Worm (Caenorhabditis elegans): Measurements from ENCODE around the gene fil-1.

The fil-1 gene

ce11 chrV:14999485-15000023 is 5.9 kb downstream of the fil-1 start, which contains the start of gene T01C3.11 (continued):
- TF ChIP-seq ceh-100 (GFP tag; IDR thresholded peaks at IDR 0.05) = no peak; the same call in 1 of the 2 replicates
- TF ChIP-seq lsl-1 (GFP tag; optimal IDR thresholded peaks at IDR 0.05) = no peak
- no peak for TF ChIP-seq attf-5 (GFP tag; optimal IDR thresholded peaks at IDR 0.05)
- no peak for TF ChIP-seq F33H1.4 (GFP tag; IDR thresholded peaks at IDR 0.05)
- TF ChIP-seq efl-1 (GFP tag; optimal IDR thresholded peaks at IDR 0.05) = no peak
- TF ChIP-seq lir-1 (GFP tag; conservative IDR thresholded peaks at IDR 0.05) = no peak
- no peak for TF ChIP-seq nfyb-1 (GFP tag; IDR thresholded peaks at IDR 0.05)
- TF ChIP-seq dox-1 (GFP tag; IDR thresholded peaks at IDR 0.05) = no peak
- TF ChIP-seq repo-1 (tag; optimal IDR thresholded peaks at IDR 0.05) = no peak
- no peak for TF ChIP-seq F52B5.7 (tag; optimal IDR thresholded peaks at IDR 0.05)
- no peak for TF ChIP-seq pha-4 (tag; optimal IDR thresholded peaks at IDR 0.05)
- peak; percentile 35 for TF ChIP-seq snpc-1.1 (tag; optimal IDR thresholded peaks at IDR 0.05; ENCODE audit: insufficient read depth)
- no peak for TF ChIP-seq ztf-6 (GFP tag; IDR thresholded peaks at IDR 0.05)
- no peak for TF ChIP-seq egl-44 (GFP tag; IDR thresholded peaks at IDR 0.05)
- no peak for TF ChIP-seq egrh-3 (GFP tag; IDR thresholded peaks at IDR 0.05)
- TF ChIP-seq F55B11.4 (tag; optimal IDR thresholded peaks at IDR 0.05; ENCODE audit: borderline replicate concordance, insufficient read depth) = no peak
- no peak for TF ChIP-seq F22D6.2 (tag; optimal IDR thresholded peaks at IDR 0.05)
- peak; percentile 7 for TF ChIP-seq ZK185.1 (tag; optimal IDR thresholded peaks at IDR 0.05; ENCODE audit: poor library complexity, severe bottlenecking)
- TF ChIP-seq K11D2.4 (GFP tag; IDR thresholded peaks at IDR 0.05) = no peak
- no peak for TF ChIP-seq hmg-1.2 (GFP tag; IDR thresholded peaks at IDR 0.05)
- TF ChIP-seq K12H6.12 (tag; optimal IDR thresholded peaks at IDR 0.05) = no peak
- TF ChIP-seq lsy-27 (tag; optimal IDR thresholded peaks at IDR 0.05; ENCODE audit: borderline replicate concordance, insufficient read depth) = no peak
- TF ChIP-seq Y53G8AR.9 (GFP tag; conservative IDR thresholded peaks at IDR 0.05) = no peak
- TF ChIP-seq B0019.2 (GFP tag; conservative IDR thresholded peaks at IDR 0.05) = no peak
- no peak for TF ChIP-seq nfya-1 (tag; optimal IDR thresholded peaks at IDR 0.05; ENCODE audit: borderline replicate concordance, insufficient read depth)
- TF ChIP-seq F10E7.11 (tag; optimal IDR thresholded peaks at IDR 0.05) = no peak
- no peak for TF ChIP-seq chd-7 (tag; optimal IDR thresholded peaks at IDR 0.05)
- TF ChIP-seq Y79H2A.3 (GFP tag; conservative IDR thresholded peaks at IDR 0.05) = no peak
- TF ChIP-seq rcor-1 (GFP tag; IDR thresholded peaks at IDR 0.05) = no peak
- TF ChIP-seq ztf-22 (GFP tag; optimal IDR thresholded peaks at IDR 0.05) = no peak
- TF ChIP-seq mxl-1 (tag; optimal IDR thresholded peaks at IDR 0.05) = no peak
- no peak for TF ChIP-seq ets-4 (GFP tag; optimal IDR thresholded peaks at IDR 0.05)
- no peak for TF ChIP-seq F23B12.7 (tag; optimal IDR thresholded peaks at IDR 0.05; ENCODE audit: insufficient read depth)
- TF ChIP-seq ztf-26 (tag; optimal IDR thresholded peaks at IDR 0.05) = no peak
- peak; percentile 54 for TF ChIP-seq snpc-1.3 (tag; optimal IDR thresholded peaks at IDR 0.05; ENCODE audit: insufficient read depth)
- TF ChIP-seq B0261.1 (tag; optimal IDR thresholded peaks at IDR 0.05) = no peak
- TF ChIP-seq sptf-2 (GFP tag; optimal IDR thresholded peaks at IDR 0.05) = no peak
- TF ChIP-seq Y67H2A.10 (GFP tag; conservative IDR thresholded peaks at IDR 0.05) = no peak
- TF ChIP-seq nfya-2 (GFP tag; IDR thresholded peaks at IDR 0.05) = no peak
- no peak for TF ChIP-seq ztf-28 (GFP tag; IDR thresholded peaks at IDR 0.05)
- TF ChIP-seq Y53F4B.3 (GFP tag; IDR thresholded peaks at IDR 0.05) = no peak
- no peak for TF ChIP-seq somi-1 (GFP tag; optimal IDR thresholded peaks at IDR 0.05)
- no peak for TF ChIP-seq madf-10 (tag; optimal IDR thresholded peaks at IDR 0.05)
- TF ChIP-seq F49E8.2 (tag; optimal IDR thresholded peaks at IDR 0.05; ENCODE audit: insufficient read depth) = peak; percentile 68
- no peak for TF ChIP-seq nhr-90 (tag; optimal IDR thresholded peaks at IDR 0.05)
- TF ChIP-seq C17E4.6 (GFP tag; IDR thresholded peaks at IDR 0.05) = no peak
- no peak for TF ChIP-seq ztf-25 (GFP tag; IDR thresholded peaks at IDR 0.05)
- TF ChIP-seq T26A5.8 (tag; optimal IDR thresholded peaks at IDR 0.05) = no peak

Measured in whole organism, young adult.